Worm (Caenorhabditis elegans) whole organism, L2 larva: ENCODE measurements around the gene gpa-11.

Experiments used
- R02D3.7 ChIP-seq: fragments of 150-350 bp; optimal IDR thresholded peaks from 2 replicates; lab custom pipeline; 2014; ENCODE audit warnings: missing biosample characterization, missing genetic modification characterization
- ama-1 ChIP-seq: fragments of 150-350 bp; optimal IDR thresholded peaks from 2 replicates; lab custom pipeline; 2018; ENCODE audit warnings: inconsistent platforms
- blmp-1 ChIP-seq: sonication (generic microtip); optimal IDR thresholded peaks from 2 replicates; lab custom pipeline; 2017; ENCODE audit warnings: missing genetic modification characterization, mild to moderate bottlenecking, missing compliant biosample characterization, antibody characterized with exemption, moderate library complexity; ENCODE audit not compliant: insufficient read depth
- ceh-82 ChIP-seq: fragments of 150-350 bp; optimal IDR thresholded peaks from 2 replicates; lab custom pipeline; 2014; ENCODE audit warnings: missing biosample characterization, missing genetic modification characterization
- nhr-11 ChIP-seq: fragments of 150-350 bp; optimal IDR thresholded peaks from 2 replicates; lab custom pipeline; 2014; ENCODE audit warnings: missing biosample characterization, missing genetic modification characterization
- nhr-77 ChIP-seq: fragments of 150-350 bp; optimal IDR thresholded peaks from 2 replicates; lab custom pipeline; 2014; ENCODE audit warnings: missing biosample characterization, missing genetic modification characterization
- unc-62 ChIP-seq: fragments of 150-350 bp; optimal IDR thresholded peaks from 2 replicates; lab custom pipeline; 2014; ENCODE audit warnings: missing biosample characterization, missing genetic modification reagents, missing genetic modification characterization
- zag-1 ChIP-seq: fragments of 150-350 bp; optimal IDR thresholded peaks from 2 replicates; lab custom pipeline; 2014; ENCODE audit warnings: missing biosample characterization, missing genetic modification characterization

DNA sequence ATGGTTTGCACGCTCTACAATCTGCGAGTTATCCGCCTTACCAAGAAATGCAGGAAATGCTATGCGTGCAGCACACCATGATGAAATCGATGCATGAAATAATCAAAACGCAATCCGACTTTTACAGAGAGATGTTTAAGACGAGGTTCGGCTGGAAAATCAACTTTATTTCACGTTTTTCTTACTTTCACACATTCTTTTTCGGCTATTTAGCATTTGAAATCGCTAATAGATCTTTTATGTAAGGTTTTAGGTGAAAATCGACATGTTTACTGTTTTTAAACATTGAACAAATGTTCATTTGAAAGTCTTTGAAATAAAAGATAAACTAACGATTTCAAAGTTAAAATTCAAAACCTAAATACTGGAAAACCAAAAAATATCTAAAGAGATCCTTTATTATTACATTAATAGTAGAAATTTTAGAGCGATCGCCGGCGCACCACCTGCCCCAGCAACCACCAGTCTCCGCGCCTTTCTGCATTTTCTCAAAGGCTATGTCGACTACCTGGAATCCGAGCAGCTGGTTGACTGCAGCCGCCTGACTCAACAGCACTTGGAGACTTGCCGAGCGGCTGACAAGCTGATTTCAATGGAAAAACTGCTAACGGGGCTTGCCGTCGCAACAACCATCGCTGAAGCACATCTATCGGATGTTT lies 18.8 kb upstream of the gpa-11 start:
- TF ChIP-seq ama-1 (lab: Kevin White, UChicago) (no peak), nhr-77 (no peak), R02D3.7 (no peak), zag-1 (tag; lab: Kevin White, UChicago) (no peak), ceh-82 (tag; lab: Kevin White, UChicago) (no peak), nhr-11 (tag; lab: Kevin White, UChicago) (no peak), unc-62 (GFP tag; lab: Kevin White, UChicago) (no peak), blmp-1 (no peak)
